Fruit fly (Drosophila melanogaster): ENCODE measurements around the gene Wdr82.
A peak's percentile ranks its signal among the peaks of the same experiment; 100 is the strongest.

DNA sequence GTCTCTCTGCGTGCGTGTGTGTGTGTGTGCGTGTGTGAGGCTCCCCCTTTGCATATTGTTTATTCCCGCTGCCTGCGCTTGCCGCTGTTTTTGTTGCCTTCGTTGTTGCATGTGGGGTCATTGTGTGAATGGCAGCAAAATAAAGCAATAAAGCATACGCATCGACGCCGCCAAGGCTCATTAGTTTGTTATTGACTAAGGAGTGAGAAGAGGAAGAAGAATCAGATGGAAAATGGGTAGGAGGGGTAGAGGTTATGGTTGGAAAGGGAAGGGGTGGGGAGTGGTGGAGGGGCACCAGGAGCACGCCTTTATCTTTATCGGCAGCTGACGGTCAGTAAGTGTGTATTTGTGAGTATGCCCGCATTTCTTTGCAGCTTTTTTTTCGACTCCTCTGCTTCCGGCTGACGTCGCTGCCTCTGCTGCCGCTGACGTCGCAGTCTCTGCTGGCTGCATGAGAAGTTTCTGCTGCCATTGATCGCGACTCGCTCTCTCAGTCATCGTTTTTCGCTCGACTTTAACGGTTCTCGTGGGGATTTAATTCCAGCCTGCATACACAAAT is 45.2 kb downstream of the Wdr82 start:
- TF ChIP-seq Smox (GFP tag; optimal IDR thresholded peaks at IDR 0.05) (no peak), net (GFP tag; optimal IDR thresholded peaks at IDR 0.05) (no peak), dac (GFP tag; optimal IDR thresholded peaks at IDR 0.05) (no peak), CG6792 (GFP tag; optimal IDR thresholded peaks at IDR 0.05) (no peak), CG6854 (GFP tag; optimal IDR thresholded peaks at IDR 0.05) (peak; percentile 56), Ets21C (GFP tag; optimal IDR thresholded peaks at IDR 0.05) (no peak), CG10669 (GFP tag; optimal IDR thresholded peaks at IDR 0.05) (no peak), svp (GFP tag) (peak; percentile 96), CG10631 (GFP tag; optimal IDR thresholded peaks at IDR 0.05) (no peak), Hr38 (GFP tag; optimal IDR thresholded peaks at IDR 0.05) (no peak), CG16779 (tag; optimal IDR thresholded peaks at IDR 0.05) (peak; percentile 34)

Data from whole organism, prepupa.